Worm (Caenorhabditis elegans): ENCODE data around the gene F08G2.8.

DNA sequence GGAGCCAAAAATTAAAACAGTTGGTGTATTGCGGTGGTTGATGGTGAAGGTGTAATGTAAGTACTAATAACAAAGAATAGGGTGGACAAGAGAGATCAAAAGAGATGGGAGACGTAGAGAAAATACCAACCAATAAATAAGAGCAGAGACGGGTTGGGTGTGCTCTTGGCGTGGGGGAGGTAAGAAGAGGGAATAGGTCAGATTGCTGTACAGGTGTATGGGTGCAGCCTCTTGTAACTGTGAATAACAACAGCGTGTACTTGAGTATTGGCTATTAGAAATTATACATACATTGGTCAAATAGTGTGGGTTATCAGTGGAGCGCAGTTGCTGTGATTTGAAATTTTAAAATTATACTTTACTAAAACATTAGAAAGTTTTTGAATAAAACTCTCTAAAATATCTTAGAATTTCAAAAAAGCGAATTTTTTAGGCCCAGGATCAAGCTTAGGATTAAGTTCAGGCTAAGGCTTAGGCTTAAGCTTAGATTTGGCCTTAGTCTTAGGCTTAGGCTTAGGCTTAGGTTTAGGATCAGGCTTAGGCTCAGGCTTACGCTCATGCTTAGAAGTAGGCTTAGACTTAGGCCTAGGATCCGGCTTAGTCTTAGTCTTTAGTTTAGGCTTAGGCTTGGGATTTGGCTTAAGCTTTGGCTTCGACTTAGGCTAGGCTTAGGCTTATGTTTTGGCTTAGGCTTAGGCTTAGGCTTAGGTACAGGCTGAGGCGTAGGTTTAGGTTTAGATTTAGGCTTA is 10.8 kb upstream of the F08G2.8 start, which contains the start of gene F08G2.7:
- TF ChIP-seq zip-5 (tag; optimal IDR thresholded peaks at IDR 0.05), result no peak
- TF ChIP-seq ceh-31 (tag; optimal IDR thresholded peaks at IDR 0.05), result no peak
- no peak for TF ChIP-seq lin-11 (tag; optimal IDR thresholded peaks at IDR 0.05)
- no peak for TF ChIP-seq unc-3 (GFP tag; conservative IDR thresholded peaks at IDR 0.05)
- TF ChIP-seq unc-3 (tag; optimal IDR thresholded peaks at IDR 0.05), result no peak
- TF ChIP-seq ceh-14 (tag; optimal IDR thresholded peaks at IDR 0.05), result no peak
- no peak for TF ChIP-seq unc-86 (tag; optimal IDR thresholded peaks at IDR 0.05)
- TF ChIP-seq pag-3 (tag; optimal IDR thresholded peaks at IDR 0.05; ENCODE audit: borderline replicate concordance), result no peak
- no peak for TF ChIP-seq C38D4.7 (GFP tag; optimal IDR thresholded peaks at IDR 0.05)
- TF ChIP-seq ceh-45 (GFP tag; IDR thresholded peaks at IDR 0.05), result no peak
- TF ChIP-seq hlh-15 (tag; optimal IDR thresholded peaks at IDR 0.05), result no peak
- TF ChIP-seq pat-9 (tag; optimal IDR thresholded peaks at IDR 0.05), result no peak
- no peak for TF ChIP-seq ama-1 (optimal IDR thresholded peaks at IDR 0.05)
- TF ChIP-seq ceh-30 (tag; optimal IDR thresholded peaks at IDR 0.05), result no peak
